Worm (Caenorhabditis elegans) whole organism, L3 larva: Measurements from ENCODE around the gene F15E6.5.

Experiments
- ama-1 ChIP-seq: fragments of 150-350 bp; optimal IDR thresholded peaks from 2 replicates; lab custom pipeline; 2018
- ceh-82 ChIP-seq: fragments of 150-350 bp; optimal IDR thresholded peaks from 2 replicates; lab custom pipeline; 2014; ENCODE audit warnings: missing biosample characterization, missing genetic modification characterization
- elt-1 ChIP-seq: fragments of 150-350 bp; optimal IDR thresholded peaks from 2 replicates; lab custom pipeline; 2014; ENCODE audit warnings: missing biosample characterization, missing genetic modification characterization
- elt-3 ChIP-seq, 3 experiments: fragments of 150-350 bp in 1 of 3; sonication (generic microtip) in 2 of 3; optimal IDR thresholded peaks; 2 replicates in 2 of 3; 4 replicates in 1 of 3; lab custom pipeline; 2014 to 2017; ENCODE audit warnings: missing biosample characterization in 3 of 3, missing genetic modification characterization in 3 of 3
- nhr-12 ChIP-seq: fragments of 150-350 bp; optimal IDR thresholded peaks from 2 replicates; lab custom pipeline; 2014; ENCODE audit warnings: missing biosample characterization, missing genetic modification characterization
- nhr-23 ChIP-seq: fragments of 150-350 bp; optimal IDR thresholded peaks from 2 replicates; lab custom pipeline; 2014; ENCODE audit warnings: missing biosample characterization, missing genetic modification reagents, missing genetic modification characterization
- nhr-25 ChIP-seq: sonication (generic microtip); optimal IDR thresholded peaks from 2 replicates; lab custom pipeline; 2017; ENCODE audit warnings: missing biosample characterization, missing genetic modification characterization
- nhr-77 ChIP-seq: fragments of 150-350 bp; optimal IDR thresholded peaks from 2 replicates; lab custom pipeline; 2014; ENCODE audit warnings: missing biosample characterization, missing genetic modification characterization
- unc-62 ChIP-seq: fragments of 150-350 bp; sonication (generic microtip); optimal IDR thresholded peaks from 4 replicates; lab custom pipeline; 2014; ENCODE audit warnings: missing biosample characterization, missing genetic modification reagents, missing genetic modification characterization
- ztf-11 ChIP-seq: fragments of 150-350 bp; optimal IDR thresholded peaks from 2 replicates; lab custom pipeline; 2014; ENCODE audit warnings: missing biosample characterization, missing genetic modification characterization

DNA sequence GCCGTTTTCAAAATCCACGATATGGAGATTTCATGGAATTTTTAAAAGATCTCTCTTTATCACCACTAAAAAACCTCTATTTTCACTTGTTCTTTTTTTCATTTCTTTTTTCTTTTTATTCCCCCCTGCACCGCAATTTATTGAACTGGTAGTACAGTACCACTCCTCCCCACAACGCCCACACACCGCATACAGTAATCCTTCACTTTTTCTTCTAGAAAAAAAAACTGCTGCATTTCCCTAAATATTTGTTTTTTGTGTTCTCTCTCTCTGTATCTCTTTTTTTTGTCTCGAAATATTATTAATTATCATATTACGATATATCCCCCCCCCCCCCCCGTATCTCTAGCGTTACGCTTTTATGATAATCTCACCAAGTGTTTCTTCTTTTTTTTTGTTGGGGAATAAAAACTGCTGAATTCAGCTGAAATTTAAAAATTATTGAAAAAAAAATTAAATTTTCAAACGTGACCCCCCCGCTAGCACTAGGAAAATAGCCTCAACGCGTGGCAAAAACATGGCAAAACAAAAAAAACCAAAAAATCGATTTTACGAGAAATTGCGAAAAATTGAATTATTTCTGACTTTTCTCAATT, 27.5 kb downstream of the F15E6.5 start, which contains the start of gene Y24D9B.1:
- TF ChIP-seq nhr-77 (tag; lab: Kevin White, UChicago) (no peak), elt-3 (tag; optimal IDR thresholded peaks at IDR 0.05; lab: Kevin White, UChicago) (no peak), nhr-23 (tag; lab: Kevin White, UChicago) (no peak), elt-1 (no peak), ama-1 (lab: Kevin White, UChicago) (no peak), unc-62 (no peak), ceh-82 (tag; lab: Kevin White, UChicago) (no peak), nhr-25 (tag; lab: Kevin White, UChicago) (no peak), nhr-12 (tag; lab: Kevin White, UChicago) (no peak), ztf-11 (tag; lab: Kevin White, UChicago) (no peak)
